Worm (Caenorhabditis elegans) whole organism, young adult: ENCODE measurements around the gene nmy-1.

Experiments used
- B0261.1 ChIP-seq: sonication (generic microtip); optimal IDR thresholded peaks from 2 replicates; lab custom pipeline; 2016; ENCODE audit warnings: mild to moderate bottlenecking, missing genetic modification characterization, moderate library complexity, missing compliant biosample characterization
- attf-6 ChIP-seq: fragments of 200-800 bp; sonication (Bioruptor generic); IDR thresholded peaks from 2 replicates; pipeline ENCODE4 v1.3.6; 2022; ENCODE audit warnings: missing genetic modification reagents, missing genetic modification characterization, missing compliant biosample characterization
- egl-44 ChIP-seq: fragments of 200-800 bp; sonication (Bioruptor generic); IDR thresholded peaks from 2 replicates; pipeline ENCODE4 v1.3.6; 2022; ENCODE audit warnings: missing genetic modification reagents, missing genetic modification characterization, missing compliant biosample characterization
- hlh-12 ChIP-seq: sonication (generic microtip); optimal IDR thresholded peaks from 2 replicates; lab custom pipeline; 2016; ENCODE audit warnings: missing genetic modification characterization, missing compliant biosample characterization
- hmg-1.2 ChIP-seq: fragments of 200-800 bp; sonication (Bioruptor generic); IDR thresholded peaks from 2 replicates; pipeline ENCODE4 v1.3.6; 2022; ENCODE audit warnings: missing genetic modification reagents, missing genetic modification characterization, missing compliant biosample characterization
- ztf-3 ChIP-seq: fragments of 200-800 bp; sonication (Bioruptor generic); optimal IDR thresholded peaks from 2 replicates; lab custom pipeline; 2018; ENCODE audit warnings: mild to moderate bottlenecking, missing genetic modification characterization, missing compliant biosample characterization

- no peak for TF ChIP-seq hlh-12 (tag; lab: Kevin White, UChicago)
- no peak for TF ChIP-seq attf-6
- TF ChIP-seq B0261.1, result no peak
- TF ChIP-seq ztf-3 (GFP tag; lab: Kevin White, UChicago), result no peak
- no peak for TF ChIP-seq hmg-1.2 (GFP tag; lab: Robert Waterston, UW)
- no peak for TF ChIP-seq egl-44 (GFP tag; lab: Robert Waterston, UW)
Observed at ce11 chrX:2912689-2913088, 3.4 kb downstream of the nmy-1 start.
